Worm (Caenorhabditis elegans) whole organism, L3 larva: Measurements from ENCODE around the gene R07C3.13.
A peak's percentile ranks its signal among the peaks of the same experiment; 100 is the strongest.

ENCODE experiments used
- R02D3.7 ChIP-seq: fragments of 150-350 bp; optimal IDR thresholded peaks from 2 replicates; lab custom pipeline; 2014; ENCODE audit warnings: missing biosample characterization, missing genetic modification characterization
- aly-2 ChIP-seq: fragments of 150-350 bp; optimal IDR thresholded peaks from 2 replicates; lab custom pipeline; 2014; ENCODE audit warnings: missing biosample characterization, missing genetic modification characterization
- ceh-28 ChIP-seq: fragments of 150-350 bp; optimal IDR thresholded peaks from 2 replicates; lab custom pipeline; 2014; ENCODE audit warnings: missing biosample characterization, missing genetic modification reagents, missing genetic modification characterization
- ceh-82 ChIP-seq: fragments of 150-350 bp; optimal IDR thresholded peaks from 2 replicates; lab custom pipeline; 2014; ENCODE audit warnings: missing biosample characterization, missing genetic modification characterization
- egl-27 ChIP-seq: sonication (generic microtip); optimal IDR thresholded peaks from 4 replicates; lab custom pipeline; 2017; ENCODE audit warnings: missing biosample characterization, missing genetic modification reagents, missing genetic modification characterization
- egl-5 ChIP-seq: fragments of 150-350 bp; optimal IDR thresholded peaks from 2 replicates; lab custom pipeline; 2017; ENCODE audit warnings: missing biosample characterization, missing genetic modification reagents, missing genetic modification characterization, inconsistent platforms
- elt-1 ChIP-seq: fragments of 150-350 bp; optimal IDR thresholded peaks from 2 replicates; lab custom pipeline; 2014; ENCODE audit warnings: missing biosample characterization, missing genetic modification characterization
- elt-2 ChIP-seq: sonication (generic microtip); optimal IDR thresholded peaks from 2 replicates; lab custom pipeline; 2016; ENCODE audit warnings: missing genetic modification reagents, mild to moderate bottlenecking, missing genetic modification characterization, missing compliant biosample characterization
- elt-3 ChIP-seq, 3 experiments: fragments of 150-350 bp in 1 of 3; sonication (generic microtip) in 2 of 3; optimal IDR thresholded peaks; 2 replicates in 2 of 3; 4 replicates in 1 of 3; lab custom pipeline; 2014 to 2017; ENCODE audit warnings: missing biosample characterization in 3 of 3, missing genetic modification characterization in 3 of 3
- fkh-2 ChIP-seq: fragments of 150-350 bp; optimal IDR thresholded peaks from 2 replicates; lab custom pipeline; 2014; ENCODE audit warnings: missing biosample characterization, missing genetic modification reagents, missing genetic modification characterization
- fos-1 ChIP-seq: fragments of 150-350 bp; optimal IDR thresholded peaks from 2 replicates; lab custom pipeline; 2014; ENCODE audit warnings: missing biosample characterization, missing genetic modification characterization
- hmg-11 ChIP-seq: sonication (generic microtip); optimal IDR thresholded peaks from 2 replicates; lab custom pipeline; 2016; ENCODE audit warnings: missing genetic modification characterization, missing compliant biosample characterization
- jun-1 ChIP-seq: fragments of 150-350 bp; optimal IDR thresholded peaks from 2 replicates; lab custom pipeline; 2014; ENCODE audit warnings: missing biosample characterization, missing genetic modification reagents, missing genetic modification characterization
- lin-15B ChIP-seq: fragments of 150-350 bp; optimal IDR thresholded peaks from 2 replicates; lab custom pipeline; 2014; ENCODE audit warnings: missing biosample characterization, missing genetic modification characterization
- lsy-12 ChIP-seq: sonication (generic microtip); optimal IDR thresholded peaks from 2 replicates; lab custom pipeline; 2016; ENCODE audit warnings: mild to moderate bottlenecking, missing genetic modification characterization, missing compliant biosample characterization
- mdl-1 ChIP-seq: fragments of 150-350 bp; optimal IDR thresholded peaks from 2 replicates; lab custom pipeline; 2014; ENCODE audit warnings: missing biosample characterization, missing genetic modification characterization
- mml-1 ChIP-seq: fragments of 150-350 bp; sonication (generic microtip); optimal IDR thresholded peaks from 3 replicates; lab custom pipeline; 2014; ENCODE audit warnings: missing biosample characterization, missing genetic modification characterization
- nhr-11 ChIP-seq: fragments of 150-350 bp; optimal IDR thresholded peaks from 2 replicates; lab custom pipeline; 2014; ENCODE audit warnings: missing biosample characterization, missing genetic modification characterization
- nhr-12 ChIP-seq: fragments of 150-350 bp; optimal IDR thresholded peaks from 2 replicates; lab custom pipeline; 2014; ENCODE audit warnings: missing biosample characterization, missing genetic modification characterization
- nhr-23 ChIP-seq: fragments of 150-350 bp; optimal IDR thresholded peaks from 2 replicates; lab custom pipeline; 2014; ENCODE audit warnings: missing biosample characterization, missing genetic modification reagents, missing genetic modification characterization
- nhr-25 ChIP-seq: sonication (generic microtip); optimal IDR thresholded peaks from 2 replicates; lab custom pipeline; 2017; ENCODE audit warnings: missing biosample characterization, missing genetic modification characterization
- nhr-43 ChIP-seq: sonication (generic microtip); optimal IDR thresholded peaks from 2 replicates; lab custom pipeline; 2016; ENCODE audit warnings: mild to moderate bottlenecking, missing genetic modification characterization, missing compliant biosample characterization; ENCODE audit not compliant: poor library complexity, severe bottlenecking
- nhr-67 ChIP-seq: fragments of 150-350 bp; optimal IDR thresholded peaks from 2 replicates; lab custom pipeline; 2014; ENCODE audit warnings: missing biosample characterization, missing genetic modification characterization
- nhr-76 ChIP-seq: fragments of 150-350 bp; sonication (generic microtip); optimal IDR thresholded peaks from 5 replicates; lab custom pipeline; 2014; ENCODE audit warnings: missing biosample characterization, missing genetic modification characterization
- nhr-77 ChIP-seq: fragments of 150-350 bp; optimal IDR thresholded peaks from 2 replicates; lab custom pipeline; 2014; ENCODE audit warnings: missing biosample characterization, missing genetic modification characterization
- pha-4 ChIP-seq: fragments of 150-350 bp; optimal IDR thresholded peaks from 2 replicates; lab custom pipeline; 2014; ENCODE audit warnings: missing biosample characterization, missing genetic modification reagents, missing genetic modification characterization
- pqm-1 ChIP-seq: fragments of 150-350 bp; optimal IDR thresholded peaks from 2 replicates; lab custom pipeline; 2017; ENCODE audit warnings: missing biosample characterization, missing genetic modification characterization, inconsistent platforms
- snpc-4 ChIP-seq: fragments of 150-350 bp; optimal IDR thresholded peaks from 2 replicates; lab custom pipeline; 2014; ENCODE audit warnings: missing biosample characterization, missing genetic modification characterization
- unc-39 ChIP-seq: sonication (generic microtip); optimal IDR thresholded peaks from 4 replicates; lab custom pipeline; 2017; ENCODE audit warnings: missing biosample characterization, missing genetic modification characterization
- unc-62 ChIP-seq: fragments of 150-350 bp; sonication (generic microtip); optimal IDR thresholded peaks from 4 replicates; lab custom pipeline; 2014; ENCODE audit warnings: missing biosample characterization, missing genetic modification reagents, missing genetic modification characterization
- ztf-11 ChIP-seq: fragments of 150-350 bp; optimal IDR thresholded peaks from 2 replicates; lab custom pipeline; 2014; ENCODE audit warnings: missing biosample characterization, missing genetic modification characterization

R07C3.13 gene

DNA sequence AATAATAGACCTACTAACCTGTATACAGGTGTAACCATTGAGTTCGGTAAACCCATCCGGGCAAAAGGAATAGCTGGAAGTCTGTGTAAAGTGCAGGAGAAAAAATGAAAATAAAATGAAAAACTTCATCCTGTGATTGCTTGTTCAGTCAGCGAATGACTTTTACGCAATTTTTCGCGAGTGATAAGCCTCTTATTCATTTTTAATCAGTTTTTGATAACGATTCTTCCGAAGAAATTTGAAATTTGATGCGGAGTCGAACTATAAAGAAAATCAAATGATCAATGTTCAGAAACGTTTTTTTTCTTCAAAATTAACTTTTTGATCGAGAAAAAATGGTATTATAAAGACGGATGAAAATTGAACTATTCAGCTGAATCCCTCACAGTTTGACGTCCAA lies 4.5 kb downstream of the R07C3.13 start:
- TF ChIP-seq elt-2 (tag; lab: Kevin White, UChicago): peak; percentile 84
- no peak for TF ChIP-seq ztf-11 (tag; lab: Kevin White, UChicago)
- no peak for TF ChIP-seq lin-15B (tag; lab: Kevin White, UChicago)
- no peak for TF ChIP-seq mml-1
- peak; percentile 39 for TF ChIP-seq pqm-1 (tag; lab: Kevin White, UChicago)
- TF ChIP-seq, all 47 proteins: peak for 2

DNA sequence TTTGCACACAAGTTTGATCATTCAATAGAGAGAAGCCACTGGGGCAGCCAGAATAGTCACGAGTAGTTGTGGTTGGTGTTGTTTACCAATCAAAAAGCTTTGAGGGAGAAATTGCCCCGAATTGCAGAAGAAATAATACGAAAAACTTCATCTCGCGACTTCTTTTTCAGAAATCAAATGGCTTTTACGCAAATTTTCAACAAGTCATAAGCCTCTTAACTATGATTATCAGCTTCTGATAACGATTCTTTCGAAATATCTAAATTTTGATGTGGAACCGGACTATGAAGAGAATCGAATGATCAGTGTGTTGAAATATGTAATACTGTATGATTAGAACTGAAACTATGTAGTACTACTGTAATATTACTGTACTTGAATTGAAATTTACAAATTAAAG lies 6.9 kb downstream of the R07C3.13 start:
- TF ChIP-seq nhr-25 (tag; lab: Kevin White, UChicago): no peak
- peak; percentile 52 for TF ChIP-seq elt-2 (tag; lab: Kevin White, UChicago)
- TF ChIP-seq, all 47 proteins: peak for 1

- TF ChIP-seq nhr-43 (tag; lab: Kevin White, UChicago): no peak
- no peak for TF ChIP-seq snpc-4 (tag; lab: Kevin White, UChicago)
- TF ChIP-seq elt-1 (tag; lab: Kevin White, UChicago): no peak
- no peak for TF ChIP-seq ceh-82 (tag; lab: Kevin White, UChicago)
- no peak for TF ChIP-seq elt-2 (tag; lab: Kevin White, UChicago)
- no peak for TF ChIP-seq hmg-11 (tag; lab: Kevin White, UChicago)
- no peak for TF ChIP-seq R02D3.7 (tag; lab: Kevin White, UChicago)
- no peak for TF ChIP-seq lin-15B (tag; lab: Kevin White, UChicago)
- no peak for TF ChIP-seq ztf-11 (tag; lab: Kevin White, UChicago)
- TF ChIP-seq fkh-2 (tag; lab: Kevin White, UChicago): no peak
- TF ChIP-seq, all 47 proteins: peak for 0
Measured at ce11 chrII:917324-917723, 9.9 kb downstream of the R07C3.13 start, which contains the start of gene fbxc-30. Gene fbxc-30 (plus strand): TSS chrII:917624.

DNA sequence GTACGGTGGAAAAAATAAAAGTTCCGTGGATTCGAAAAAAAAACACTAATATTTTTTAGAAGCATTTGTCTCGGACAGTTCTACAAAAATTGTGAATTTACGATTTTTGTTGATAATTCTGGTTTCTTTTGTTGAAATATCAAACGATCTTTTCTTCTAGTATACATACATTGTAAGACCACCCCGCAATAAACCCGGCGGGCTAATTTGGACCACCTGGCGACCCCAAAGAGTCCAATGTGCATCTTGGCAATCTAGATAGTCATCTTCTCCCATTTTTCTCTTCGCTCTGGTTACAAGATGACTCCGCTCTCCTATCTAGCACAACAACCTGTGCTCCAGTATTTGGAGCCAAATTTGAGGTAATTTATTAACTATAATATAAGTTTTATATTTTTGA lies 11.5 kb downstream of the R07C3.13 start, which contains the start of gene fbxc-29:
Gene fbxc-29, plus strand, starts transcription at position 301 of the 400 bp plus-strand sequence.
- TF ChIP-seq egl-5 (tag; lab: Kevin White, UChicago) (no peak), pha-4 (tag; lab: Kevin White, UChicago) (no peak)

- TF ChIP-seq aly-2 (no peak), nhr-76 (no peak), elt-3 (tag; optimal IDR thresholded peaks at IDR 0.05; lab: Kevin White, UChicago) (no peak), pha-4 (tag; lab: Kevin White, UChicago) (peak; percentile 95), lin-15B (tag; lab: Kevin White, UChicago) (no peak), nhr-67 (tag; lab: Kevin White, UChicago) (no peak), pqm-1 (tag; lab: Kevin White, UChicago) (peak; percentile 99), fkh-2 (tag; lab: Kevin White, UChicago) (no peak), unc-62 (GFP tag; lab: Kevin White, UChicago) (no peak), egl-27 (tag; lab: Kevin White, UChicago) (peak; percentile 73), snpc-4 (tag; lab: Kevin White, UChicago) (no peak), nhr-23 (no peak), mml-1 (no peak), fos-1 (tag; lab: Kevin White, UChicago) (peak; percentile 49), unc-39 (no peak), jun-1 (tag; lab: Kevin White, UChicago) (peak; percentile 98), elt-2 (tag; lab: Kevin White, UChicago) (peak; percentile 100)
Measured at ce11 chrII:915206-915605, 12.0 kb downstream of the R07C3.13 start.

DNA sequence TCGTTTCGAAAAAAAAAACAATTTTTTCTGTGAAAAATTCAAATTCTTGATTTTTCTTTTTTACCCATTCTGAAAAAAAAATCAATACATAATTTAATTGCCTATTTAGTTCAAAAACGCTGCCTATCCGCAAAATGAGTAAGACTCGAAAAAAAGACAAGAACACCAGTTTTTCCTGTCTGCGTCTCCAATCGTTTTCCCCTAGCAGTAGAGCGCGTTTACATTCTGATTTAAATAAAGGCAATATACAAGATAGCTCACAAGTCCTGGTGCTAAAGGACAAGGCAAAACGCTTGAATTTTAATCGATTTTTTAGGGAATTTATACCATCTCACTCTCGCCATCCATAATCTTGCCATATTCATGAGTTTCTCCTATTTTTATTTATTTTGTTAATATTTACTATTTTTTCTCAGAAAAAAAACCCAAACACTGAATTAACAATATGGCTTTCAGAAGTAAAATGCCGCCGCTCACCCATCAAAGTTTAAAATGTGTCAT lies 14.0 kb downstream of the R07C3.13 start, which contains the start of gene fbxc-33:
Gene fbxc-33, plus strand, starts transcription at position 451 of the 501 bp plus-strand sequence.
- TF ChIP-seq snpc-4 (tag; lab: Kevin White, UChicago): peak; percentile 36
- TF ChIP-seq lsy-12: no peak
- no peak for TF ChIP-seq nhr-12 (tag; lab: Kevin White, UChicago)
- no peak for TF ChIP-seq ztf-11 (tag; lab: Kevin White, UChicago)
- TF ChIP-seq unc-62 (GFP tag; lab: Kevin White, UChicago): no peak
- no peak for TF ChIP-seq nhr-77
- TF ChIP-seq pqm-1 (tag; lab: Kevin White, UChicago): no peak
- peak; percentile 41 for TF ChIP-seq elt-2 (tag; lab: Kevin White, UChicago)
- TF ChIP-seq mdl-1 (tag; lab: Kevin White, UChicago): no peak
- TF ChIP-seq nhr-11: no peak
- TF ChIP-seq ceh-28 (tag; lab: Kevin White, UChicago): no peak
- TF ChIP-seq lin-15B (tag; lab: Kevin White, UChicago): peak; percentile 65
